Fruit fly (Drosophila melanogaster) whole organism, embryonic: Measurements from ENCODE around the gene CG31010.

ENCODE experiments used
- Atf-2 ChIP-seq: fragments of 200-800 bp; sonication (Bioruptor generic); optimal IDR thresholded peaks from 2 replicates; lab custom pipeline; 2016; ENCODE audit warnings: missing biosample characterization, missing genetic modification characterization
- CG32767 ChIP-seq: fragments of 200-800 bp; sonication (Bioruptor generic); IDR thresholded peaks from 2 replicates; pipeline ENCODE4 v1.3.6; 2022; ENCODE audit warnings: missing biosample characterization, missing genetic modification characterization
- CG3995 ChIP-seq: fragments of 200-800 bp; sonication (Bioruptor generic); optimal IDR thresholded peaks from 3 replicates; lab custom pipeline; 2016; ENCODE audit warnings: missing biosample characterization, missing genetic modification characterization
- HLH4C ChIP-seq: fragments of 200-800 bp; sonication (Bioruptor generic); IDR thresholded peaks from 3 replicates; pipeline ENCODE4 v1.3.6; 2022; ENCODE audit warnings: missing biosample characterization, missing genetic modification characterization; ENCODE audit not compliant: partially characterized antibody
- Sin3A ChIP-seq: fragments of >200 bp; optimal IDR thresholded peaks from 2 replicates; lab custom pipeline; 2018
- h ChIP-seq: fragments of >200 bp; optimal IDR thresholded peaks from 2 replicates; lab custom pipeline; 2017
- nmo ChIP-seq: fragments of 200-800 bp; sonication (Bioruptor generic); optimal IDR thresholded peaks from 2 replicates; lab custom pipeline; 2018; ENCODE audit warnings: missing biosample characterization, mild to moderate bottlenecking, missing genetic modification characterization, moderate library complexity
- salm ChIP-seq: fragments of 200-800 bp; sonication (Bioruptor generic); optimal IDR thresholded peaks from 2 replicates; lab custom pipeline; 2018; ENCODE audit warnings: missing biosample characterization, mild to moderate bottlenecking, missing genetic modification characterization
- sd ChIP-seq: fragments of 200-800 bp; sonication (Bioruptor generic); optimal IDR thresholded peaks from 3 replicates; lab custom pipeline; 2018; ENCODE audit warnings: missing biosample characterization, mild to moderate bottlenecking, missing genetic modification characterization, moderate library complexity
- stc ChIP-seq: fragments of 200-800 bp; sonication (Bioruptor generic); IDR thresholded peaks from 2 replicates; pipeline ENCODE4 v1.3.6; 2022; ENCODE audit warnings: missing biosample characterization, missing genetic modification characterization

DNA sequence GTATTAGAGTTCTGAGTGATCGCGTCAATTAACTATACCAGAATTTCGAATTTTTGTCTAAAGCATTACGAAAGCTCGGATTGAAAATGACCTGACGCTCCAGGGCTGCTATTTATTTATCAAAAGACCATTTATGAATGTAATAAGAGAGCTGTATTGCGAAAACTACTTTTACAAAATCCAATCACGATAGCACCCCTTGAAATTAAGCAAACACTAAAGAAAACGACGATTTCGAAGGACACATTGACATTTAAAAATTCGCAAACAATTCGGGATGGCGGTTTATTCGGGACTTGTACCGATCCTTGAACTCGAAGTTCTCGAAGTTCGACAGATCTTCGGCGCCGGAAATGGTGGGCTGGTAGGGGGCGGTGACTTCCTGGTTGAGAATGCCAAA is 10.5 kb downstream of the CG31010 start, which contains the start of gene CG12069:
- TF ChIP-seq HLH4C (GFP tag; lab: Robert Waterston, UW) = no peak
- no peak for TF ChIP-seq salm (tag; lab: Kevin White, UChicago)
- TF ChIP-seq Atf-2 = no peak
- no peak for TF ChIP-seq stc (GFP tag; lab: Robert Waterston, UW)
- no peak for TF ChIP-seq CG32767 (GFP tag; lab: Robert Waterston, UW)
- TF ChIP-seq h (lab: Kevin White, UChicago) = no peak
- no peak for TF ChIP-seq Sin3A (lab: Kevin White, UChicago)
- TF ChIP-seq nmo (GFP tag; lab: Kevin White, UChicago) = no peak
- no peak for TF ChIP-seq CG3995 (GFP tag; lab: Kevin White, UChicago)
- no peak for TF ChIP-seq sd (tag; lab: Kevin White, UChicago)
